Fruit fly (Drosophila melanogaster): ENCODE data around the gene Klp3A.
A peak's percentile ranks its signal among the peaks of the same experiment; 100 is the strongest.

Klp3A gene

DNA sequence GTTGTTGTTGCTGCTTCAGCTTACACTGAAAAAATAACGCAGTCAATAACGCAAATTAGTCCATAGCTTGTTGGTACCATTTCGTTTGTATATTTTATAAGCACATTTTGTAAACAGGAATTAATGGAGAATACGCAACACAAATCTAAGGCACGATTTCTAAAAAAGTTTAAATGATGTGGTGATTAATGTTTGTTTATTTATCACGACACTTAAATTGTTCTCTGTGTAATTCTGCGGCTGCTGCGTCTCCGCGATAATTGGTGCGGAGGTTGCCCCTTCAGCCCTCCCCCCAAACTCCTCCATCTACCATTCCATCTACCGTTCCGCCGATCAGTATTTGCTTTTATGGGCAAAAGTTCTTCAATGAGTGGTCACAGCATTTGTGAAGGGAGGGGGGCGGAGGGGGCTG lies 43.6 kb upstream of the Klp3A start (continued):
- TF ChIP-seq Dll (GFP tag; IDR thresholded peaks at IDR 0.05; ENCODE audit: partially characterized antibody) (no peak), CG1024 (GFP tag; IDR thresholded peaks at IDR 0.05) (no peak), sisA (GFP tag; IDR thresholded peaks at IDR 0.05) (peak; percentile 54; the same call in 1 of the 2 replicates), Dip2 (GFP tag; IDR thresholded peaks at IDR 0.05) (no peak), CG10267 (tag; optimal IDR thresholded peaks at IDR 0.05) (peak; percentile 50), btn (GFP tag; optimal IDR thresholded peaks at IDR 0.05) (peak; percentile 20), lola (GFP tag; optimal IDR thresholded peaks at IDR 0.05) (peak in 1 of 3 experiments; percentile 26), Stat92E (GFP tag; optimal IDR thresholded peaks at IDR 0.05) (no peak), Sox102F (GFP tag; optimal IDR thresholded peaks at IDR 0.05) (peak; percentile 72), dimm (GFP tag; IDR thresholded peaks at IDR 0.05) (0 out of 2 replicates have a peak, but pooled peaks have one; percentile 17), repo (GFP tag; optimal IDR thresholded peaks at IDR 0.05) (peak; percentile 48), chinmo (GFP tag; IDR thresholded peaks at IDR 0.05; ENCODE audit: partially characterized antibody) (no peak), CG7271 (tag; optimal IDR thresholded peaks at IDR 0.05) (no peak), Atf3 (GFP tag; optimal IDR thresholded peaks at IDR 0.05) (no peak), CG10462 (GFP tag; optimal IDR thresholded peaks at IDR 0.05) (no peak), sr (GFP tag; IDR thresholded peaks at IDR 0.05) (peak; percentile 4; the same call in 1 of the 3 replicates), Xbp1 (GFP tag; optimal IDR thresholded peaks at IDR 0.05) (peak; percentile 65), Chrac-16 (GFP tag; optimal IDR thresholded peaks at IDR 0.05) (peak; percentile 48), CG2889 (GFP tag; IDR thresholded peaks at IDR 0.05) (no peak), CG17361 (GFP tag; IDR thresholded peaks at IDR 0.05) (peak; percentile 48; the same call in 2 of the 3 replicates), Bteb2 (GFP tag; optimal IDR thresholded peaks at IDR 0.05) (peak; percentile 45), Mes4 (GFP tag; optimal IDR thresholded peaks at IDR 0.05) (peak; percentile 54), CG33213 (GFP tag; optimal IDR thresholded peaks at IDR 0.05) (peak; percentile 11), CG15696 (tag; optimal IDR thresholded peaks at IDR 0.05) (peak; percentile 0), CG2875 (GFP tag; optimal IDR thresholded peaks at IDR 0.05) (peak; percentile 24), E2f1 (GFP tag; IDR thresholded peaks at IDR 0.05) (peak; percentile 55), C15 (GFP tag; IDR thresholded peaks at IDR 0.05) (no peak), CG3995 (GFP tag; optimal IDR thresholded peaks at IDR 0.05) (no peak), seq (GFP tag; IDR thresholded peaks at IDR 0.05) (peak; percentile 53; the same call in 1 of the 2 replicates), mirr (GFP tag; optimal IDR thresholded peaks at IDR 0.05) (peak; percentile 8), Usf (GFP tag; optimal IDR thresholded peaks at IDR 0.05) (no peak), NK7.1 (GFP tag; optimal IDR thresholded peaks at IDR 0.05) (peak; percentile 6), Gsc (GFP tag; IDR thresholded peaks at IDR 0.05) (no peak), Oaz (GFP tag; IDR thresholded peaks at IDR 0.05) (peak; percentile 18; the same call in 1 of the 2 replicates), jigr1 (GFP tag; IDR thresholded peaks at IDR 0.05) (peak; percentile 29; the same call in 1 of the 3 replicates), tup (GFP tag; optimal IDR thresholded peaks at IDR 0.05) (no peak), CG17912 (GFP tag; optimal IDR thresholded peaks at IDR 0.05) (no peak), CG14965 (GFP tag; optimal IDR thresholded peaks at IDR 0.05; ENCODE audit: borderline replicate concordance) (no peak), dan (GFP tag; IDR thresholded peaks at IDR 0.05) (no peak), exex (tag; optimal IDR thresholded peaks at IDR 0.05) (no peak), Six4 (GFP tag; optimal IDR thresholded peaks at IDR 0.05) (peak; percentile 43), CG9727 (GFP tag; optimal IDR thresholded peaks at IDR 0.05) (peak; percentile 22), Fer1 (GFP tag; optimal IDR thresholded peaks at IDR 0.05) (peak; percentile 74), Tbp (GFP tag; optimal IDR thresholded peaks at IDR 0.05) (no peak), CG15479 (GFP tag; optimal IDR thresholded peaks at IDR 0.05) (no peak), bab2 (GFP tag; optimal IDR thresholded peaks at IDR 0.05) (peak; percentile 56), CG15601 (tag; optimal IDR thresholded peaks at IDR 0.05) (peak; percentile 33), CG31388 (GFP tag; optimal IDR thresholded peaks at IDR 0.05) (no peak), dmrt11E (tag; optimal IDR thresholded peaks at IDR 0.05) (peak; percentile 11), B-H2 (GFP tag; optimal IDR thresholded peaks at IDR 0.05) (peak; percentile 37), Sry-β (GFP tag; optimal IDR thresholded peaks at IDR 0.05) (no peak)

Data from whole organism, embryonic.